Worm (Caenorhabditis elegans) whole organism, L2 larva: ENCODE data around the gene W02H5.2.

Source experiments
- F13H6.1 ChIP-seq: sonication (generic microtip); optimal IDR thresholded peaks from 2 replicates; lab custom pipeline; 2016; ENCODE audit warnings: missing genetic modification characterization, missing compliant biosample characterization
- ama-1 ChIP-seq: fragments of 150-350 bp; optimal IDR thresholded peaks from 2 replicates; lab custom pipeline; 2018; ENCODE audit warnings: inconsistent platforms
- ceh-82 ChIP-seq: fragments of 150-350 bp; optimal IDR thresholded peaks from 2 replicates; lab custom pipeline; 2014; ENCODE audit warnings: missing biosample characterization, missing genetic modification characterization
- lin-11 ChIP-seq: fragments of 150-350 bp; sonication (generic microtip); optimal IDR thresholded peaks from 2 replicates; lab custom pipeline; 2014; ENCODE audit warnings: missing biosample characterization, missing genetic modification characterization, inconsistent platforms, mixed read lengths
- nhr-12 ChIP-seq: fragments of 150-350 bp; optimal IDR thresholded peaks from 2 replicates; lab custom pipeline; 2014; ENCODE audit warnings: missing biosample characterization, missing genetic modification characterization
- nhr-129 ChIP-seq: fragments of 150-350 bp; optimal IDR thresholded peaks from 2 replicates; lab custom pipeline; 2014; ENCODE audit warnings: missing biosample characterization, missing genetic modification characterization
- skn-1 ChIP-seq: sonication (generic microtip); optimal IDR thresholded peaks from 2 replicates; lab custom pipeline; 2017; ENCODE audit warnings: missing biosample characterization, missing genetic modification characterization
- snpc-4 ChIP-seq: fragments of 150-350 bp; optimal IDR thresholded peaks from 2 replicates; lab custom pipeline; 2014; ENCODE audit warnings: missing biosample characterization, missing genetic modification characterization
- unc-62 ChIP-seq: fragments of 150-350 bp; optimal IDR thresholded peaks from 2 replicates; lab custom pipeline; 2014; ENCODE audit warnings: missing biosample characterization, missing genetic modification reagents, missing genetic modification characterization
- ztf-11 ChIP-seq: sonication (generic microtip); optimal IDR thresholded peaks from 2 replicates; lab custom pipeline; 2017; ENCODE audit warnings: missing biosample characterization, missing genetic modification characterization
- ztf-4 ChIP-seq: fragments of 150-350 bp; optimal IDR thresholded peaks from 2 replicates; lab custom pipeline; 2014; ENCODE audit warnings: missing biosample characterization, missing genetic modification characterization

DNA sequence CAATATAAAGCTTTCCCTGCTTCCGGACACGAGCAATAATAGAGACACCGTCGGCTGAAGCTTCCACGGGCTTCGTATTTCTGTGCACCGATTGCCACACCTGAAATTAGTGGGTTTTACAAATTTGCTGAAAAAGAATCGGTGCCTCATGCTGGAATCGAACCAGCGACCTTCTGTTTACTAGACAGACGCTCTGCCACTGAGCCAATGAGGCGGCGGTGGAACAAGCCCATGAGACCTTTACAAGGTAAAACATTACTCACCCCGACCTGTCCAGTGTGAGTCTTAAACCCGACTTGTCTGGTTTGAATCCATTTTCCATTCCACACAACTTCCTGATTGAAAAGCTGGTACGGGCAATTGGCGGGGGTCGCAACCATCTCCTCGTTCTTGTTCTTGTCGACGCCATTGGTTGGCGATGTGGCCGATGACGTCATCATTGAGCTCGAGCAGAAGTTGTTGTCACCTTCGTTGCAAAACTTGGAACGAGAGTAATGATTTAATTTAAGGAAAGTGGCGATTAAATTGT lies 25.5 kb downstream of the W02H5.2 start, which contains the start of gene ndx-2:
- TF ChIP-seq ama-1 (lab: Kevin White, UChicago) (no peak), ceh-82 (tag; lab: Kevin White, UChicago) (no peak), skn-1 (tag; lab: Kevin White, UChicago) (no peak), unc-62 (GFP tag; lab: Kevin White, UChicago) (no peak), ztf-11 (tag; lab: Kevin White, UChicago) (no peak), nhr-129 (tag; lab: Kevin White, UChicago) (no peak), nhr-12 (tag; lab: Kevin White, UChicago) (no peak), lin-11 (tag; lab: Kevin White, UChicago) (no peak), ztf-4 (tag; lab: Kevin White, UChicago) (no peak), snpc-4 (no peak), F13H6.1 (no peak)
